Fruit fly (Drosophila melanogaster) whole organism, pupa: Measurements from ENCODE around the gene CG34174.
A peak's percentile ranks its signal among the peaks of the same experiment; 100 is the strongest.

Source experiments
- CG10348 ChIP-seq: fragments of 200-800 bp; sonication (Bioruptor generic); IDR thresholded peaks from 2 replicates; pipeline ENCODE4 v1.3.6; 2022; ENCODE audit warnings: missing biosample characterization, missing genetic modification characterization
- CG12605 ChIP-seq: fragments of 200-800 bp; sonication (Bioruptor generic); IDR thresholded peaks from 2 replicates; pipeline ENCODE4 v1.3.6; 2022; ENCODE audit warnings: missing biosample characterization, missing genetic modification characterization
- CG13204 ChIP-seq: fragments of 200-800 bp; sonication (Bioruptor generic); optimal IDR thresholded peaks from 2 replicates; lab custom pipeline; 2018; ENCODE audit warnings: missing biosample characterization, mild to moderate bottlenecking, missing genetic modification characterization, moderate library complexity
- CG14655 ChIP-seq: fragments of 200-800 bp; sonication (Bioruptor generic); optimal IDR thresholded peaks from 3 replicates; lab custom pipeline; 2017; ENCODE audit warnings: mild to moderate bottlenecking, missing biosample characterization, missing genetic modification reagents, missing genetic modification characterization
- CG15710 ChIP-seq: fragments of 200-800 bp; sonication (Bioruptor generic); optimal IDR thresholded peaks from 2 replicates; lab custom pipeline; 2018; ENCODE audit warnings: missing biosample characterization, mild to moderate bottlenecking, missing genetic modification characterization, moderate library complexity
- CG17806 ChIP-seq: fragments of 200-800 bp; sonication (Bioruptor generic); optimal IDR thresholded peaks from 2 replicates; lab custom pipeline; 2018; ENCODE audit warnings: missing biosample characterization, mild to moderate bottlenecking, missing genetic modification characterization, moderate library complexity
- CG32121 ChIP-seq: fragments of 200-800 bp; sonication (Bioruptor generic); IDR thresholded peaks from 2 replicates; pipeline ENCODE4 v1.3.6; 2022; ENCODE audit warnings: missing biosample characterization, missing genetic modification characterization
- CG34367 ChIP-seq: fragments of 200-800 bp; sonication (Bioruptor generic); optimal IDR thresholded peaks from 2 replicates; lab custom pipeline; 2018; ENCODE audit warnings: missing biosample characterization, mild to moderate bottlenecking, missing genetic modification characterization
- CG4496 ChIP-seq: fragments of 200-800 bp; sonication (Bioruptor generic); IDR thresholded peaks from 3 replicates; pipeline ENCODE4 v1.3.6; 2022; ENCODE audit warnings: missing biosample characterization, missing genetic modification characterization
- CG8159 ChIP-seq: fragments of 200-800 bp; sonication (Bioruptor generic); optimal IDR thresholded peaks from 3 replicates; lab custom pipeline; 2018; ENCODE audit warnings: missing biosample characterization, mild to moderate bottlenecking, missing genetic modification characterization, moderate library complexity
- CG8301 ChIP-seq: fragments of 200-800 bp; sonication (Bioruptor generic); optimal IDR thresholded peaks from 2 replicates; lab custom pipeline; 2018; ENCODE audit warnings: missing biosample characterization, mild to moderate bottlenecking, missing genetic modification characterization
- CG9948 ChIP-seq: fragments of 200-800 bp; sonication (Bioruptor generic); optimal IDR thresholded peaks from 2 replicates; lab custom pipeline; 2018; ENCODE audit warnings: missing biosample characterization, mild to moderate bottlenecking, missing genetic modification characterization, moderate library complexity
- D1 ChIP-seq: fragments of 200-800 bp; sonication (Bioruptor generic); optimal IDR thresholded peaks from 2 replicates; lab custom pipeline; 2018; ENCODE audit warnings: missing biosample characterization, mild to moderate bottlenecking, missing genetic modification characterization, moderate library complexity
- EcR ChIP-seq: fragments of 200-800 bp; sonication (Bioruptor generic); optimal IDR thresholded peaks from 3 replicates; lab custom pipeline; 2019; ENCODE audit warnings: missing biosample characterization, missing genetic modification characterization, mild to moderate bottlenecking, moderate library complexity, missing genetic modification reagents
- Ets98B ChIP-seq: fragments of 200-800 bp; sonication (Bioruptor generic); IDR thresholded peaks from 2 replicates; pipeline ENCODE4 v1.3.6; 2022; ENCODE audit warnings: missing biosample characterization, missing genetic modification characterization
- Pif1A ChIP-seq: fragments of 200-800 bp; sonication (Bioruptor generic); optimal IDR thresholded peaks from 3 replicates; lab custom pipeline; 2016; ENCODE audit warnings: missing biosample characterization, missing genetic modification characterization
- Pif1B ChIP-seq: fragments of 200-800 bp; sonication (Bioruptor generic); optimal IDR thresholded peaks from 3 replicates; lab custom pipeline; 2016; ENCODE audit warnings: missing biosample characterization, missing genetic modification characterization
- Snoo ChIP-seq: fragments of 200-800 bp; sonication (Bioruptor generic); optimal IDR thresholded peaks from 3 replicates; lab custom pipeline; 2017; ENCODE audit warnings: missing biosample characterization, mild to moderate bottlenecking, missing genetic modification characterization, inconsistent platforms
- fd96Ca ChIP-seq: fragments of 200-800 bp; sonication (Bioruptor generic); IDR thresholded peaks from 3 replicates; pipeline ENCODE4 v1.3.6; 2022; ENCODE audit warnings: missing biosample characterization, missing genetic modification characterization
- gl ChIP-seq: fragments of 200-800 bp; sonication (Bioruptor generic); optimal IDR thresholded peaks from 2 replicates; lab custom pipeline; 2018; ENCODE audit warnings: missing biosample characterization, mild to moderate bottlenecking, missing genetic modification characterization
- rn ChIP-seq: fragments of 200-800 bp; sonication (Bioruptor generic); IDR thresholded peaks from 2 replicates; pipeline ENCODE4 v1.3.6; 2022; ENCODE audit warnings: missing biosample characterization, missing genetic modification characterization

The CG34174 gene

DNA sequence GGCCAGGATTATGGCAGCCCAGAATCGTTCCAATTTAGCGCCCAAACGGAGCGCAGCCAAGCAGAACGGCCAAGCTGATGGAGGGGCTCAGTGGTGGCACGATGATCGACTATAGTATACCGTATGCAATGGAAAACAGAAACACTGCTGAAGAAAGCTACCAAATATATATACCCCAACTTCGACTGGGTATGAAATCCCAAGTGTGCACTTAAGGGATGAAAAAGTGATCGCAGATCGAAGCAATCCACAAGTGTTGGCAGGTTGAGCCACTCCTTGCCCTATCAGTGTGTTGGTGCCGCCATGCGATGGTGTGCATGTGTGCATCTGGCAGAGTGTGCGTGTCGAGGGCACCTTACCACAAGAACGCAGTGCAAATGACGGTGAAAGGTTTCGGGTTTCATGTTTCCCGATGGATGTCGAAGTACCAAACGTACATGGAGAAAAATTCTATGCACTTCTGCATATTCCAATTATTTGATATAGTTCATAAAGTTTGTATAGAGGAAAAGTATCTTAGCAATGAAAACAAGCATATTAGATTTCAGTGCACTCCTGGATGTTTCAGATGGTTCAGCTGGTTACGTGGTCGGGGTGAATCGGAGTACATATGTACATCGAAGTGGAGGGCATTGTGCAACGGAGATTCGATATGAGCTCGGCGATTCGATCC lies 32.0 kb upstream of the CG34174 start:
- no peak for TF ChIP-seq CG14655 (GFP tag; lab: Kevin White, UChicago)
- no peak for TF ChIP-seq CG10348 (GFP tag; lab: Robert Waterston, UW)
- no peak for TF ChIP-seq Pif1A (GFP tag; lab: Kevin White, UChicago)
- no peak for TF ChIP-seq CG13204 (GFP tag; lab: Kevin White, UChicago)
- TF ChIP-seq CG17806 (tag; lab: Kevin White, UChicago): no peak
- TF ChIP-seq CG8159 (tag; lab: Kevin White, UChicago): no peak

DNA sequence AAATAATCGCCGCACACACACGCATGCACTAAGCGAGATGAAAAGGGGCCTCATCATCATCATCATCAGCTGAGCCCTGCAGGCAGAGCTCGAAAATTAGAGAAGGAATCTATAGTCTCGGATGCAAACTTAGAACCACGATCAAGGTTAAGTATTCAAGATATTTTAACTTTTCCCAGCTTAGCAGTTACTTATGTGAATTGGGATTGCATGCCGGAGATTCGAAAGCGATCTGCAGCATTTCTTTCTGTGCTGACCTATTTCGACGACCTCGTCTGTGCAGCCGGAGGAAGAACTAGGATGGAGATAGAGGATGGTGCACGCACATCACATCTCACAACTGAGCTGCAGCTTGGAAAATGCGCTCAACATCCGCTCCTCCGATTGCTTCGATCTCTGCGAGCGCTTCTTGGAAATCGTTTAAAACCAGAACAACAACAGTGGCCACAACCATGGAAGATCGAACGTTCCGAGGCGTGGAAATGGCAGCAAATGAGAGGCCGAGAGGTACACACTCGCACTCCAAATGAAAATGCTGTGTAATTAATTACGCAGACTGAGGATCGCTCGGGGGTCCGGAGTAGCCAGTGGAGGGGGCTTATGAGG lies 31.2 kb upstream of the CG34174 start:
- TF ChIP-seq CG15710 (tag; lab: Kevin White, UChicago): peak; percentile 80
- peak; percentile 78 for TF ChIP-seq CG12605
- TF ChIP-seq Ets98B (GFP tag; lab: Robert Waterston, UW): peak; percentile 61
- TF ChIP-seq CG9948: peak; percentile 88
- peak; percentile 83 for TF ChIP-seq gl (tag; lab: Kevin White, UChicago)
- TF ChIP-seq CG8159 (tag; lab: Kevin White, UChicago): peak; percentile 80
- peak; percentile 87 for TF ChIP-seq CG4496 (GFP tag; lab: Robert Waterston, UW)
- TF ChIP-seq EcR (GFP tag; lab: Kevin White, UChicago): no peak
- TF ChIP-seq CG13204 (GFP tag; lab: Kevin White, UChicago): peak; percentile 65
- peak; percentile 75 for TF ChIP-seq CG8301 (tag; lab: Kevin White, UChicago)
- peak; percentile 87 for TF ChIP-seq CG17806 (tag; lab: Kevin White, UChicago)
- TF ChIP-seq Pif1A (GFP tag; lab: Kevin White, UChicago): peak; percentile 68
- peak; percentile 87 for TF ChIP-seq CG14655 (GFP tag; lab: Kevin White, UChicago)
- no peak for TF ChIP-seq CG10348 (GFP tag; lab: Robert Waterston, UW)
- 0 out of 2 replicates have a peak, but pooled peaks have one; percentile 7 for TF ChIP-seq rn (GFP tag; lab: Robert Waterston, UW)
- TF ChIP-seq Pif1B (GFP tag; lab: Kevin White, UChicago): peak; percentile 79
- TF ChIP-seq CG34367: peak; percentile 86
- no peak for TF ChIP-seq D1 (tag; lab: Kevin White, UChicago)
- no peak for TF ChIP-seq Snoo
- TF ChIP-seq CG32121 (GFP tag; lab: Robert Waterston, UW): no peak
- TF ChIP-seq fd96Ca (GFP tag; lab: Robert Waterston, UW): peak; percentile 81

DNA sequence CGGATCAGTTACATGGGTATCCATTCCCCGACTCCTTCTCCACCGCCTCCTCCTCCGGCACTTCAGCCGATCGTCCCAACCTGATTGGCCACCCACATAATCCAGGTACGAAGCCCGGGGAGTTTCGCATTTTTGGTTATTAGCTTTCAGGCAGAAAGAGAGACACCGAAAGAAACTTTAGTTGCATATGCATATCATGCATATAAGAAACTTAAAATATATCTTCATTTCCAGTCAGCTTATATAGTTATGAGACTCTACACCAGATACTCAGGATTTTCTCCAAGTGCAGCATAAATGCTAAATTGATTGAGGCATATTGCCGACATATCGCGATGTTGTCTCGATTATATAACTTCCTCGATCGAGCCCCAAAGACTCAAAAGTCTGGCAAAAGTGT lies 29.9 kb upstream of the CG34174 start:
- TF ChIP-seq CG32121 (GFP tag; lab: Robert Waterston, UW) (0 out of 2 replicates have a peak, but pooled peaks have one; percentile 25), CG8301 (tag; lab: Kevin White, UChicago) (peak; percentile 21), fd96Ca (GFP tag; lab: Robert Waterston, UW) (peak; percentile 31; the same call in 1 of the 3 replicates), CG4496 (GFP tag; lab: Robert Waterston, UW) (peak; percentile 67; the same call in 2 of the 3 replicates), CG12605 (peak; percentile 28; the same call in 1 of the 2 replicates), CG15710 (tag; lab: Kevin White, UChicago) (no peak), Ets98B (GFP tag; lab: Robert Waterston, UW) (peak; percentile 72), CG14655 (GFP tag; lab: Kevin White, UChicago) (no peak)

DNA sequence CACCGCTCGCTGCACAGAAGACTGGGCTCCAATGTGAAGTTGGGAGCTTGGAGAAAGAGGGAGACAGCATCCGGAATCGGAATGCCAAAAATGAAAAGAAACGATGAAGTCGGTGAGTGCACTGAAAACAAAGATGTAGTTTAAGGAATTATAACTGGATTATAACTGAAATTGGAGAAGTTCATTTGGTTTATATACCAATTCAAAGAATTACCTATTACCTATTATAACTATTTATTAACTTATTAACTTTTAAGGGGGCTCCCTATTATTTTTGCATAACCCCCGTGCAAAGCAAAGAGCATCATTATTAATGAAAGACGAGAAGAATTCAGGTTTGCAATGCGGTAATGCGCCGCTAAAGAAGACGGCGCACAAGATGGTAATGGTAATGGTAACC lies 29.4 kb upstream of the CG34174 start:
- TF ChIP-seq Ets98B (GFP tag; lab: Robert Waterston, UW): peak; percentile 37; the same call in 1 of the 2 replicates
- TF ChIP-seq CG4496 (GFP tag; lab: Robert Waterston, UW): peak; percentile 56; the same call in 1 of the 3 replicates
- TF ChIP-seq fd96Ca (GFP tag; lab: Robert Waterston, UW): no peak
- TF ChIP-seq CG32121 (GFP tag; lab: Robert Waterston, UW): peak; percentile 25; the same call in 1 of the 2 replicates
- TF ChIP-seq CG12605: peak; percentile 11; the same call in 1 of the 2 replicates
- TF ChIP-seq CG17806 (tag; lab: Kevin White, UChicago): peak; percentile 29
- peak; percentile 54 for TF ChIP-seq CG14655 (GFP tag; lab: Kevin White, UChicago)
- peak; percentile 47 for TF ChIP-seq rn (GFP tag; lab: Robert Waterston, UW)
- TF ChIP-seq CG13204 (GFP tag; lab: Kevin White, UChicago): no peak
- TF ChIP-seq Pif1A (GFP tag; lab: Kevin White, UChicago): peak; percentile 55
- TF ChIP-seq CG10348 (GFP tag; lab: Robert Waterston, UW): no peak
- peak; percentile 1 for TF ChIP-seq CG34367
- TF ChIP-seq D1 (tag; lab: Kevin White, UChicago): no peak
- TF ChIP-seq CG9948: peak; percentile 21
- TF ChIP-seq Snoo: peak; percentile 22
- no peak for TF ChIP-seq CG15710 (tag; lab: Kevin White, UChicago)
- TF ChIP-seq gl (tag; lab: Kevin White, UChicago): no peak
- peak; percentile 48 for TF ChIP-seq CG8159 (tag; lab: Kevin White, UChicago)
- TF ChIP-seq CG8301 (tag; lab: Kevin White, UChicago): peak; percentile 75
- peak; percentile 62 for TF ChIP-seq Pif1B (GFP tag; lab: Kevin White, UChicago)

DNA sequence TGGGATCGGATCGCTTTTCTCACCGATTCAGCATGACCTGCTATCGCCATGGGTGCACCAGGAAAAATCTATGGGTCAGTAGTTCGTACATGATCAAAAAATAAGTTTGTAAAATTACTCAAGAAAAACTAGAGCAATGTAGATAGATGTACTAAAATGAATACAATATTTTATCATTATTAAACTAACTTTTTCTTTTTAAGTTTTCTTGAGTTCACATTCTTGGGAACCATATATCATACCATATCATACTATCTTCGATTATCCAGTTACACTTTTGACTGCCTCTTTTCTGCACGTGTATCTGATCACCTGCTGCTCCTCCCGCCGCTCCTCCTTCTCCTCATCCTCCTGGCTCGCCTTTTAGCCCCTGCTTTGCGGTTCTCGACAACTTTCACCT lies 28.7 kb upstream of the CG34174 start:
- peak; percentile 11; the same call in 1 of the 2 replicates for TF ChIP-seq Ets98B (GFP tag; lab: Robert Waterston, UW)
- peak; percentile 1 for TF ChIP-seq Pif1B (GFP tag; lab: Kevin White, UChicago)
- peak; percentile 84 for TF ChIP-seq CG8301 (tag; lab: Kevin White, UChicago)
- no peak for TF ChIP-seq CG32121 (GFP tag; lab: Robert Waterston, UW)
- TF ChIP-seq CG9948: no peak
- peak; percentile 23 for TF ChIP-seq Snoo
- no peak for TF ChIP-seq fd96Ca (GFP tag; lab: Robert Waterston, UW)
- no peak for TF ChIP-seq CG17806 (tag; lab: Kevin White, UChicago)
- no peak for TF ChIP-seq rn (GFP tag; lab: Robert Waterston, UW)
- peak; percentile 70 for TF ChIP-seq CG14655 (GFP tag; lab: Kevin White, UChicago)
